Worm (Caenorhabditis elegans) whole organism, L3 larva: Measurements from ENCODE around the gene lin-23.

Source experiments
- R02D3.7 ChIP-seq: fragments of 150-350 bp; optimal IDR thresholded peaks from 2 replicates; lab custom pipeline; 2014; ENCODE audit warnings: missing biosample characterization, missing genetic modification characterization
- ZK546.5 ChIP-seq: sonication (generic microtip); optimal IDR thresholded peaks from 2 replicates; lab custom pipeline; 2017; ENCODE audit warnings: missing biosample characterization, missing genetic modification characterization
- aly-2 ChIP-seq: fragments of 150-350 bp; optimal IDR thresholded peaks from 2 replicates; lab custom pipeline; 2014; ENCODE audit warnings: missing biosample characterization, missing genetic modification characterization
- ceh-16 ChIP-seq: sonication (generic microtip); optimal IDR thresholded peaks from 2 replicates; lab custom pipeline; 2017; ENCODE audit warnings: missing biosample characterization, missing genetic modification characterization
- egl-5 ChIP-seq: fragments of 150-350 bp; optimal IDR thresholded peaks from 2 replicates; lab custom pipeline; 2017; ENCODE audit warnings: missing biosample characterization, missing genetic modification reagents, missing genetic modification characterization, inconsistent platforms
- elt-1 ChIP-seq: fragments of 150-350 bp; optimal IDR thresholded peaks from 2 replicates; lab custom pipeline; 2014; ENCODE audit warnings: missing biosample characterization, missing genetic modification characterization
- elt-2 ChIP-seq: sonication (generic microtip); optimal IDR thresholded peaks from 2 replicates; lab custom pipeline; 2016; ENCODE audit warnings: missing genetic modification reagents, mild to moderate bottlenecking, missing genetic modification characterization, missing compliant biosample characterization
- fkh-10 ChIP-seq: sonication (generic microtip); optimal IDR thresholded peaks from 2 replicates; lab custom pipeline; 2017; ENCODE audit warnings: missing biosample characterization, missing genetic modification reagents, missing genetic modification characterization
- fkh-2 ChIP-seq: fragments of 150-350 bp; optimal IDR thresholded peaks from 2 replicates; lab custom pipeline; 2014; ENCODE audit warnings: missing biosample characterization, missing genetic modification reagents, missing genetic modification characterization
- hmg-11 ChIP-seq: sonication (generic microtip); optimal IDR thresholded peaks from 2 replicates; lab custom pipeline; 2016; ENCODE audit warnings: missing genetic modification characterization, missing compliant biosample characterization
- jun-1 ChIP-seq: fragments of 150-350 bp; optimal IDR thresholded peaks from 2 replicates; lab custom pipeline; 2014; ENCODE audit warnings: missing biosample characterization, missing genetic modification reagents, missing genetic modification characterization
- lin-15B ChIP-seq: fragments of 150-350 bp; optimal IDR thresholded peaks from 2 replicates; lab custom pipeline; 2014; ENCODE audit warnings: missing biosample characterization, missing genetic modification characterization
- lin-39 ChIP-seq: fragments of 150-350 bp; optimal IDR thresholded peaks from 2 replicates; lab custom pipeline; 2018; ENCODE audit warnings: missing biosample characterization, missing genetic modification reagents, missing genetic modification characterization
- lsy-12 ChIP-seq: sonication (generic microtip); optimal IDR thresholded peaks from 2 replicates; lab custom pipeline; 2016; ENCODE audit warnings: mild to moderate bottlenecking, missing genetic modification characterization, missing compliant biosample characterization
- mml-1 ChIP-seq: fragments of 150-350 bp; sonication (generic microtip); optimal IDR thresholded peaks from 3 replicates; lab custom pipeline; 2014; ENCODE audit warnings: missing biosample characterization, missing genetic modification characterization
- nfya-1 ChIP-seq: sonication (generic microtip); optimal IDR thresholded peaks from 2 replicates; lab custom pipeline; 2017; ENCODE audit warnings: missing genetic modification characterization, mild to moderate bottlenecking, missing compliant biosample characterization, antibody characterized with exemption, moderate library complexity; ENCODE audit not compliant: insufficient read depth
- nhr-11 ChIP-seq: fragments of 150-350 bp; optimal IDR thresholded peaks from 2 replicates; lab custom pipeline; 2014; ENCODE audit warnings: missing biosample characterization, missing genetic modification characterization
- nhr-12 ChIP-seq: fragments of 150-350 bp; optimal IDR thresholded peaks from 2 replicates; lab custom pipeline; 2014; ENCODE audit warnings: missing biosample characterization, missing genetic modification characterization
- nhr-23 ChIP-seq: fragments of 150-350 bp; optimal IDR thresholded peaks from 2 replicates; lab custom pipeline; 2014; ENCODE audit warnings: missing biosample characterization, missing genetic modification reagents, missing genetic modification characterization
- nhr-237 ChIP-seq: fragments of 150-350 bp; optimal IDR thresholded peaks from 2 replicates; lab custom pipeline; 2014; ENCODE audit warnings: missing biosample characterization, missing genetic modification characterization
- nhr-25 ChIP-seq: sonication (generic microtip); optimal IDR thresholded peaks from 2 replicates; lab custom pipeline; 2017; ENCODE audit warnings: missing biosample characterization, missing genetic modification characterization
- nhr-28 ChIP-seq: fragments of 150-350 bp; optimal IDR thresholded peaks from 2 replicates; lab custom pipeline; 2014; ENCODE audit warnings: missing biosample characterization, missing genetic modification characterization
- nhr-43 ChIP-seq: sonication (generic microtip); optimal IDR thresholded peaks from 2 replicates; lab custom pipeline; 2016; ENCODE audit warnings: mild to moderate bottlenecking, missing genetic modification characterization, missing compliant biosample characterization; ENCODE audit not compliant: poor library complexity, severe bottlenecking
- nhr-67 ChIP-seq: fragments of 150-350 bp; optimal IDR thresholded peaks from 2 replicates; lab custom pipeline; 2014; ENCODE audit warnings: missing biosample characterization, missing genetic modification characterization
- nhr-76 ChIP-seq: fragments of 150-350 bp; sonication (generic microtip); optimal IDR thresholded peaks from 5 replicates; lab custom pipeline; 2014; ENCODE audit warnings: missing biosample characterization, missing genetic modification characterization
- nhr-77 ChIP-seq: fragments of 150-350 bp; optimal IDR thresholded peaks from 2 replicates; lab custom pipeline; 2014; ENCODE audit warnings: missing biosample characterization, missing genetic modification characterization
- pha-4 ChIP-seq: fragments of 150-350 bp; optimal IDR thresholded peaks from 2 replicates; lab custom pipeline; 2014; ENCODE audit warnings: missing biosample characterization, missing genetic modification reagents, missing genetic modification characterization
- pqm-1 ChIP-seq: fragments of 150-350 bp; optimal IDR thresholded peaks from 2 replicates; lab custom pipeline; 2017; ENCODE audit warnings: missing biosample characterization, missing genetic modification characterization, inconsistent platforms
- sea-2 ChIP-seq: fragments of 150-350 bp; sonication (generic microtip); optimal IDR thresholded peaks from 4 replicates; lab custom pipeline; 2014; ENCODE audit warnings: missing biosample characterization, missing genetic modification reagents, missing genetic modification characterization
- skn-1 ChIP-seq: fragments of 150-350 bp; optimal IDR thresholded peaks from 2 replicates; lab custom pipeline; 2014; ENCODE audit warnings: missing biosample characterization, missing genetic modification characterization
- snpc-4 ChIP-seq: fragments of 150-350 bp; optimal IDR thresholded peaks from 2 replicates; lab custom pipeline; 2014; ENCODE audit warnings: missing biosample characterization, missing genetic modification characterization
- tbx-2 ChIP-seq: sonication (generic microtip); optimal IDR thresholded peaks from 2 replicates; lab custom pipeline; 2016; ENCODE audit warnings: mild to moderate bottlenecking, missing genetic modification characterization, missing compliant biosample characterization
- unc-39 ChIP-seq: sonication (generic microtip); optimal IDR thresholded peaks from 4 replicates; lab custom pipeline; 2017; ENCODE audit warnings: missing biosample characterization, missing genetic modification characterization
- unc-62 ChIP-seq: fragments of 150-350 bp; sonication (generic microtip); optimal IDR thresholded peaks from 4 replicates; lab custom pipeline; 2014; ENCODE audit warnings: missing biosample characterization, missing genetic modification reagents, missing genetic modification characterization
- zag-1 ChIP-seq: fragments of 150-350 bp; optimal IDR thresholded peaks from 2 replicates; lab custom pipeline; 2014; ENCODE audit warnings: missing biosample characterization, missing genetic modification characterization
- ztf-11 ChIP-seq: fragments of 150-350 bp; optimal IDR thresholded peaks from 2 replicates; lab custom pipeline; 2014; ENCODE audit warnings: missing biosample characterization, missing genetic modification characterization

The lin-23 gene

DNA sequence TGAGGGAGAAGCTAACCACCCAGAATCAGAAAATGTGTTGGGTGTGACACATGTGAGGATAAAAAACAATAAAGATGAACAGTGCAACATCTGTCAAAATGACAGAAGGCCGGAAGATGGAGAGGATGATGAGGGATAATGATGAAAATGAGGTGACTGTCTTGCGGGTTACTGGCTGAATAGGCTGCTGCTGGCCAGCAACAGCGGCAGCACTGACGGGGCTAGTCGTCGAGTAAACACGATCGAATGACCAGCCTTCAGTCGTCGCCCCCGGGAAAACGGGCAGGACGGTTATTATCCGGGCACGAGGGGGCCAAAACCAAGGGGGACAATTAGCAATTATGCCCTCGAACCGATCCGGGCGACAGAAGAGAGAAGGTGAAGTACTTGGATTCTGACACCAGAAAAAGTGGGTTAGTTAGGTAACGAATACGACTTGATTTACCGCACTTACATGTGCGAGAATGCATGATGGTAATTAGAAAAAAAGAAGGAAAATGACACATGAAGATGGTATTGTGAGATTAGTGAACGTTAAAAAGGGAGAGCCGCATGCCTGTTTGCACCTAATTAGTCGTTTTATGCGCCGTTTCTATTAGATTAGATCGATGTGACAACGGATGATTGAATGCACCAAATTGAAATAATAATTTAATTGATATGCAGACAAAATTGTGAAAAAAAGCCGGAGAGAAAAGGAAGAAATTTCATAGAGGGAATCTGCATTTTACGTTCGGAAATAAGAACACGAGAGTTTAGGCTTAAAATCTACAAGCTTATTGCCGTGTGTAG is 40.8 kb downstream of the lin-23 start:
- TF ChIP-seq lin-15B (tag; lab: Kevin White, UChicago) = no peak
- TF ChIP-seq nhr-43 (tag; lab: Kevin White, UChicago) = no peak
- TF ChIP-seq nhr-67 (tag; lab: Kevin White, UChicago) = no peak
- TF ChIP-seq nfya-1 (tag; lab: Kevin White, UChicago) = no peak
- no peak for TF ChIP-seq sea-2 (GFP tag; lab: Kevin White, UChicago)
- no peak for TF ChIP-seq nhr-76 (tag; lab: Kevin White, UChicago)
- TF ChIP-seq unc-62 (GFP tag; lab: Kevin White, UChicago) = no peak
- TF ChIP-seq skn-1 (tag; lab: Kevin White, UChicago) = no peak
- TF ChIP-seq fkh-2 (tag; lab: Kevin White, UChicago) = no peak
- no peak for TF ChIP-seq mml-1
- no peak for TF ChIP-seq pqm-1
- no peak for TF ChIP-seq nhr-77 (tag; lab: Kevin White, UChicago)
- no peak for TF ChIP-seq aly-2 (tag; lab: Kevin White, UChicago)
- no peak for TF ChIP-seq ztf-11 (tag; lab: Kevin White, UChicago)
- TF ChIP-seq lsy-12 (tag; lab: Kevin White, UChicago) = no peak
- TF ChIP-seq nhr-23 = no peak
- no peak for TF ChIP-seq ZK546.5 (tag; lab: Kevin White, UChicago)

- no peak for TF ChIP-seq elt-1 (tag; lab: Kevin White, UChicago)
- TF ChIP-seq mml-1 = no peak
- TF ChIP-seq hmg-11 = no peak
- peak; percentile 29 for TF ChIP-seq pha-4 (tag; lab: Kevin White, UChicago)
- no peak for TF ChIP-seq nhr-237 (tag; lab: Kevin White, UChicago)
- TF ChIP-seq nhr-28 (tag; lab: Kevin White, UChicago) = no peak
- peak; percentile 70 for TF ChIP-seq pqm-1
- TF ChIP-seq nhr-12 (tag; lab: Kevin White, UChicago) = no peak
- no peak for TF ChIP-seq ZK546.5 (tag; lab: Kevin White, UChicago)
- no peak for TF ChIP-seq skn-1 (tag; lab: Kevin White, UChicago)
- TF ChIP-seq jun-1 (tag; lab: Kevin White, UChicago) = peak; percentile 49
- TF ChIP-seq elt-2 (tag; lab: Kevin White, UChicago) = peak; percentile 98
Observed at ce11 chrII:6413788-6414187, 42.7 kb downstream of the lin-23 start.

DNA sequence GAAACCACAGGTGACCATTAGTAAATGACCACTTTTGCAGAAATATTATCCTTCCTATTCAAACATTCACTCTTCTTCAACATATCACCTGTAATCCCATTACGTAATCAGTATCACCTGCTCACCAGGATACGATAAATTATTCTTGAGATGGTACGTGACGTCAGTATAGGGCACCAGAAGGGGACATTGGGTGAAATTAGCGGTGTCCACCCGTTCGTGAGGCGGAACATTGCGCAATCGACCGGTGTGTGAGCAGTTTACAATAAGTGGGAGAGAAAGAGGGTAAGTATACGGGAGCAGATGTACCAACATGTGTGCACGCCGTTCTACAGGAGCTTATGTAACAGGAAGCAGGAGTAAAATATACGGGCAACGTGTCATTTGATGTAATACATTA is 46.9 kb downstream of the lin-23 start:
- TF ChIP-seq ZK546.5 (tag; lab: Kevin White, UChicago) (no peak), nhr-12 (tag; lab: Kevin White, UChicago) (no peak), zag-1 (no peak), nhr-28 (tag; lab: Kevin White, UChicago) (no peak), elt-2 (tag; lab: Kevin White, UChicago) (no peak), mml-1 (no peak), nhr-11 (tag; lab: Kevin White, UChicago) (no peak), nhr-76 (tag; lab: Kevin White, UChicago) (no peak), tbx-2 (tag; lab: Kevin White, UChicago) (no peak), ceh-16 (tag; lab: Kevin White, UChicago) (no peak), unc-39 (tag; lab: Kevin White, UChicago) (no peak), lin-15B (tag; lab: Kevin White, UChicago) (no peak), lin-39 (tag; lab: Kevin White, UChicago) (no peak), fkh-10 (no peak), R02D3.7 (tag; lab: Kevin White, UChicago) (no peak), unc-62 (GFP tag; lab: Kevin White, UChicago) (no peak), nfya-1 (tag; lab: Kevin White, UChicago) (no peak), snpc-4 (tag; lab: Kevin White, UChicago) (no peak), fkh-2 (tag; lab: Kevin White, UChicago) (no peak), hmg-11 (no peak)

DNA sequence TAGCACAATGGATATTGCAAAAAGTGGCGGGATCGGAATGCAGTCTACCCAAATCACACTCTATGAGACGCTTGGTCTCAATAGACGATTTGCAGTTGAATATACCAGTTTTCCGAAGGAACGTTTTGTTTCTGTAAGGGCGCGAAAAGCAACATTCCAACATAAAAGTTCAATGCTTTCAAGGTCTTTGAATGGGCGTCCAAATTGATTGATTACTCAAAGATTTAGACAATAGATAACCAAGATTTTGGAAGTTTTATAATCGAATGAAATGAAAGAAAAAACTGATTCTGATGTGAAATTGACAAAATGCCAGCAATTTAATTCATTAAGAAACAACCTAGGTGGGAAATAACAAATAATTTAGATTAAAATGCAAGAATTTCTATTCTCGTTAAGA is 48.1 kb downstream of the lin-23 start:
- TF ChIP-seq nhr-25 (tag; lab: Kevin White, UChicago) (peak; percentile 76), egl-5 (no peak), ZK546.5 (tag; lab: Kevin White, UChicago) (no peak), elt-1 (tag; lab: Kevin White, UChicago) (peak; percentile 66)
